Fruit fly (Drosophila melanogaster): ENCODE results near the gene CG3355.

The CG3355 gene

dm6 chr2L:4650752-4651453 is at the start of gene CG3355:
TSS of gene CG3355 (plus strand) at chr2L:4651403.
- no peak for TF ChIP-seq CG17801 (GFP tag; optimal IDR thresholded peaks at IDR 0.05; ENCODE audit: partially characterized antibody)

DNA sequence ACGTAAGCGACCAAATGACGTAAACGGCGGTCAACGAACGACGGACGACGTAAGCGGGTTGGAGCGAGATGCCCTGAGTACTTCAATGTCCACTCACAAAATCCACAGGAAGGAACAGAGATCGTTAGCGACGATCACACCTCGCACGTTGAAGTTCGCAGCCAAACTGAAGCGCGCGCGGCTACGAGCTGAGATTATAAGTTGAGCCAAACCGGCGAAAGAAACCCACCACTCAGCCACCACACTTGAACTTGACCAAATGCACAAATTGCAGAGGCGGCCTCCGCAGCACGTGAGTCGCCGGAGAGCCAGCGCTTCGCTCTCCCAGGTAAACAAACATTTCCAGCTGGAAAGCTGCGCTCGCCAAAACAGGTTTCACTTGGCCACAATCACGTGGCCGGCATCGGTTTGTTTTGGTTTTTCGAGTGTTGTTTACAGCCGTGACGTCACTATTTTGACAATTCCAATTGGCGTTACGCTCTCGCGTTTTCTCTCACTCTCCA is 37.0 kb upstream of the CG3355 start, which contains the start of gene dpy:
dpy (minus strand) TSS at position 161 of the 503 bp plus-strand sequence.
- no peak for TF ChIP-seq CG17801 (GFP tag; optimal IDR thresholded peaks at IDR 0.05; ENCODE audit: partially characterized antibody)

- no peak for TF ChIP-seq CG17801 (GFP tag; optimal IDR thresholded peaks at IDR 0.05; ENCODE audit: partially characterized antibody)
Observed at dm6 chr2L:4619172-4619571, 32.0 kb upstream of the CG3355 start.

DNA sequence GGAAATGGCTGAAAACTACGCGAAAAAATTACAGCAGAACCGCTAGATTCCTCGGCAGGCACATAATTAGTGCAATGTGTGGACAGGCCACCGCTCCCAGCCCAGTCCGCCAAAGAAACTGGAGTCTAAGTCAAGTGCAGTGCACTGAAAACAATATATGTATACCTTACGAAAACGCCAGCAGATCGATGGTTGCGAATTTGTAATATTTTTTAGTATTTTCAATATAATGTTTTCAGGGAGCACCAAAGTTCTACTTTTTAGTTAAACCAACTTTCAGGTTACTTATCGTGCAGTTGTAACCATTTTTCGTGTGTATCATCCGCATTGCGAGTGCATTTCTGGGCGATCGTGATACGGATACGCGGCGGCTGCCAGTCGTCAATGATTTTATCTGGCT is 29.3 kb upstream of the CG3355 start:
- no peak for TF ChIP-seq CG17801 (GFP tag; optimal IDR thresholded peaks at IDR 0.05; ENCODE audit: partially characterized antibody)

- TF ChIP-seq CG17801 (GFP tag; optimal IDR thresholded peaks at IDR 0.05; ENCODE audit: partially characterized antibody) = no peak
Observed at dm6 chr2L:4626994-4627393, 24.2 kb upstream of the CG3355 start.

dm6 chr2L:4632997-4633396 is 18.2 kb upstream of the CG3355 start:
- TF ChIP-seq CG17801 (GFP tag; optimal IDR thresholded peaks at IDR 0.05; ENCODE audit: partially characterized antibody) = no peak

DNA sequence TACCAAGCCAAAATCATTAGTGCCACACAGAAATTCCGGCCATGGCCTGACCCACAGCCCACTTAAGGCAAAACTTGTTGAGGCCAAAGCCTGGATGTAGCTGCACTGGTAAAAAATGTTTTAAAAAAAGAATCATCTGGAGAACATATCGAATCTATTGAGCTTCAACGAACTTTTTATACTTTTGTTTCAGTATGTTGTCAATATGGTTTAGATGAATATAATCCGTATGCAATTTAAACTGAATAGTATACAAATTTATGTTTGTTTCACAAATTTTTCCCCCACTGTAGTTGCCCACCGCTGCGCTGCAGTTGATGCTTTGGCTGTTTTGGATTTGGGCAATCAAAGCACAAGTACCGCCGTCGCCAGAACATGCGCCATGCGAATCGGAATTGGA is 15.8 kb upstream of the CG3355 start:
- TF ChIP-seq CG17801 (GFP tag; optimal IDR thresholded peaks at IDR 0.05; ENCODE audit: partially characterized antibody) = no peak

dm6 chr2L:4640996-4641395 is 10.2 kb upstream of the CG3355 start, which contains the start of gene BG642163:
TSS of gene BG642163 (plus strand) at chr2L:4641296.
- no peak for TF ChIP-seq CG17801 (GFP tag; optimal IDR thresholded peaks at IDR 0.05; ENCODE audit: partially characterized antibody)

DNA sequence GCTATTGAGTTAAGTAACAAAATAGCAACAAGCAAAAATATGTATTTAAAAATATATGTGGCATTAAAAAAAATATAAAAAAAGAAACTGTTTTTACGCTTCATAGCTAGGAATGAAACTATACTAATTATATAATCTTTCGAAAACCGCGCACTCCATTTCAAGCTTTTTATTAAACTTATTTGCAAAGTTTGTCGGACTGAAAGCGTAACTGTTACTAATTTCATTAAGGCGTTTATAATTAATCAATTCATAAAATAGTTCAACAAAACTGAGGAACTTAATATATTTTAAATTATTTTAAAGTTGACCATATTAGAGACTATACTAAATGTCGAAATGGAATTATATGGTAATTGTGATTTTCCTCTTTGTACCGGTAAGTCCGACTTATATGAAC is 8.5 kb upstream of the CG3355 start, which contains the start of gene CG15635:
CG15635 (plus strand) TSS at position 301 of the 400 bp plus-strand sequence.
- no peak for TF ChIP-seq CG17801 (GFP tag; optimal IDR thresholded peaks at IDR 0.05; ENCODE audit: partially characterized antibody)

DNA sequence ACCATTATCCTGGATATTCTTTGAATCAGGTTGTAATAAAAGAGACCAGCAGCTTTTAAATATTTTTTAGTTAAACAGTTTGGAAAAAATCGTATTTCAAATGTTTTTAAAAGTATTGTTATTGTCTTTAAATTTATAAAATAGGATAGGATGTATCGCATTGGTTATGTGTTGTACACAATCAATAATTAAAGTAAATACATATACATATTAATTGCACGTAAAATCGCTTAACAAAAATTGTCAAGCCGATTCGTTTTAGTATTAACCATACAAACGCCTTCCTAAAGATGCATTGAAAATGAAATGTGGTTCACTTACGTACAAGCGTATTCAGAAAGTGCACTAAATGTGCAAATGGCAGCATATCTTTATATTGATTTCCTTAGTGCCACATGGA is 4.5 kb upstream of the CG3355 start, which contains the start of gene CG43798:
CG43798 (plus strand) TSS at position 301 of the 400 bp plus-strand sequence.
- TF ChIP-seq CG17801 (GFP tag; optimal IDR thresholded peaks at IDR 0.05; ENCODE audit: partially characterized antibody) = no peak

DNA sequence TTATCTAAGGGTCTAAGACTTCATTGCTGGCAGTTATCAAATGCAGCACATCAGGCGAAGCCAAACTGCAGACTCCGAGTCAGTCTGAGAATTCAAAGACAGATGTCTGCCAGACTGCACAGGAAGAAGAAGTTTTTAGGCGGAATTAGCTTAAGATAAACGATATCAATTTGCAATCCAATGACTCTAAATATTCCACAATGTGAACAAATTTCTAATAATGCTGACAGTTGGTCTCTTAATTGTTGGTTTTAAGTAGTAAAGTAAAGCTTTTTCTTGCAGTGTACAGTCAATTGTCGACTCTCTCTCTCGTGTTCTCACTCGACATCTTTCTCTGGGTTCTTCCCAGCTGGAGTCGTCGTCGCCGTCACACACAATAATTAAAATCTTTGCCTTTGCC is 2.4 kb upstream of the CG3355 start:
- no peak for TF ChIP-seq CG17801 (GFP tag; optimal IDR thresholded peaks at IDR 0.05; ENCODE audit: partially characterized antibody)

DNA sequence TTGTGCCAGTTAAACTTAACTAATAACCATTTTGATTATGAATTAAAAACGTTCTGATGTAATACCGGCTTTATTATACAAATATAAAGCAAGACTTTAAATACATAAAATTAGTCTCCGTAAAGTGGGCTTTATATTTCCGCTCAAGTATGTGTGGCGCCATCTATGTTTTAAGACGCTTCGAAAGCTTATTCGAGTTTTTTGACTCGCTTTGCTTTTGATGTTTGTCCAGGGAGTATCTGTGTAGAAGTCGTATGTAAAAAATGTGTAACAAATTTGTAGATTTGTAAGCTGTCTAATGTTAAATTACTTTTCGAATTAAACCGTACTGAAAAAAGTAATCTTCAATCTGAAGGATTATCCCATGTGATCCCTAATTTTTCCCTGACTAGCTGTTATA is 9.7 kb downstream of the CG3355 start:
- no peak for TF ChIP-seq CG17801 (GFP tag; optimal IDR thresholded peaks at IDR 0.05; ENCODE audit: partially characterized antibody)

DNA sequence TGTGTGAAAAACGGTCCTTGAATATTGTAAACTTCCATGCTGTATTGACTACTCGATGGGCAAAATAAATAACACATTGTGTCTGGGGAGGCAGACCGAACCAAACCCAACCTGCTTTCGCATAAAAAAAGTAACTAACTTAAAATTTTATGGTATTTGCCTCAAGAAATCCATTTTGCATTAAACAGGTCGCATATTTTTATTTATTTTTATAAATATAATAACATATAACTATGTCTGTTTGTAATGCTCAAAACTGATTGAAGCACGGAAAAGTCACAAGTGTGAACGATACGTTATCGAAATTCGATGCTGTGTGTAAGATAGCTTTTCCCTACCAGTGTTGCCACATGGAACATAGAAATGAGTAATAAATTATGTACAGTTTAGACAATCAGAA is 31.2 kb downstream of the CG3355 start, which contains the start of gene CG11929:
CG11929 (plus strand) TSS at position 301 of the 400 bp plus-strand sequence.
- TF ChIP-seq CG17801 (GFP tag; optimal IDR thresholded peaks at IDR 0.05; ENCODE audit: partially characterized antibody) = no peak

- no peak for TF ChIP-seq CG17801 (GFP tag; optimal IDR thresholded peaks at IDR 0.05; ENCODE audit: partially characterized antibody)
Observed at dm6 chr2L:4684361-4684760, 33.2 kb downstream of the CG3355 start, which contains the start of gene Elba1. TSS of gene Elba1 (minus strand) at chr2L:4684461.

DNA sequence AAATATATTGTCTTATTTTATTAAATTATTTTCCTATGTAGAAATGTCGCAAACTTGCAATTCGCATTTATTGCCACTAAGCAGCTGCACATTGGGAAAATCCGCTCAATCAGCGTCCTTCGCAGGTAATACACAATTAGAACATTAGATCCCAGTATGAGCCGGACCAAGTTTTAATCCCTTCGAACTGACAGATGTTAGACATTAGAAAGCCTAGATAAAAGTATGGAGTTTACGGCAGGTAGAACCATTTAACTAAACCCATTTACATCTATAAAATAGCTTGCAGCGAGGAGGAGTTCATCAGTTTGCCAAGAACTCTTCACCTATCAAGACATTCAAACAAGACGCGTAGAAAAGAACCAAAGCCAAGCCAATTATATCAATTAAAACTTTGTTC is 36.0 kb downstream of the CG3355 start, which contains the start of gene Elba3:
Elba3 (plus strand) TSS at position 301 of the 400 bp plus-strand sequence.
- TF ChIP-seq CG17801 (GFP tag; optimal IDR thresholded peaks at IDR 0.05; ENCODE audit: partially characterized antibody) = no peak

- no peak for TF ChIP-seq CG17801 (GFP tag; optimal IDR thresholded peaks at IDR 0.05; ENCODE audit: partially characterized antibody)
Observed at dm6 chr2L:4690602-4691001, 39.4 kb downstream of the CG3355 start, which contains the start of gene CG3251. TSS of gene CG3251 (minus strand) at chr2L:4690702.
